Worm (Caenorhabditis elegans) whole organism, young adult: ENCODE results near the gene Y45F10B.3.

ENCODE experiments used
- C06A6.2 ChIP-seq: fragments of 200-800 bp; sonication (Bioruptor generic); conservative IDR thresholded peaks from 2 replicates; pipeline ENCODE4 v1.3.6; 2022; ENCODE audit warnings: missing genetic modification characterization, missing compliant biosample characterization
- F10E7.11 ChIP-seq: sonication (generic microtip); optimal IDR thresholded peaks from 2 replicates; lab custom pipeline; 2017; ENCODE audit warnings: mild to moderate bottlenecking, missing genetic modification characterization, moderate library complexity, missing compliant biosample characterization
- F33H1.4 ChIP-seq: fragments of 200-800 bp; sonication (Bioruptor generic); IDR thresholded peaks from 2 replicates; pipeline ENCODE4 v1.3.6; 2022; ENCODE audit warnings: missing genetic modification reagents, missing genetic modification characterization, missing compliant biosample characterization
- Y53G8AR.9 ChIP-seq: fragments of 200-800 bp; sonication (Bioruptor generic); conservative IDR thresholded peaks from 2 replicates; pipeline ENCODE4 v1.3.6; 2022; ENCODE audit warnings: missing genetic modification reagents, missing genetic modification characterization, missing compliant biosample characterization
- akir-1 ChIP-seq: fragments of 200-800 bp; sonication (Bioruptor generic); optimal IDR thresholded peaks from 2 replicates; lab custom pipeline; 2018; ENCODE audit warnings: mild to moderate bottlenecking, missing genetic modification characterization, moderate library complexity, missing compliant biosample characterization
- chd-7 ChIP-seq: sonication (generic microtip); optimal IDR thresholded peaks from 2 replicates; lab custom pipeline; 2016; ENCODE audit warnings: mild to moderate bottlenecking, missing genetic modification characterization, moderate library complexity, missing compliant biosample characterization
- die-1 ChIP-seq: sonication (generic microtip); optimal IDR thresholded peaks from 2 replicates; lab custom pipeline; 2016; ENCODE audit warnings: missing genotype, mild to moderate bottlenecking, missing genetic modification characterization, missing compliant biosample characterization
- efl-1 ChIP-seq: fragments of 150-350 bp; optimal IDR thresholded peaks from 2 replicates; lab custom pipeline; 2014; ENCODE audit warnings: missing biosample characterization, missing genetic modification reagents, missing genetic modification characterization
- egl-44 ChIP-seq: fragments of 200-800 bp; sonication (Bioruptor generic); IDR thresholded peaks from 2 replicates; pipeline ENCODE4 v1.3.6; 2022; ENCODE audit warnings: missing genetic modification reagents, missing genetic modification characterization, missing compliant biosample characterization
- ekl-4 ChIP-seq: fragments of 200-800 bp; sonication (Bioruptor generic); IDR thresholded peaks from 2 replicates; pipeline ENCODE4 v1.3.6; 2022; ENCODE audit warnings: missing genetic modification reagents, missing genetic modification characterization, missing compliant biosample characterization
- hlh-12 ChIP-seq: sonication (generic microtip); optimal IDR thresholded peaks from 2 replicates; lab custom pipeline; 2016; ENCODE audit warnings: missing genetic modification characterization, missing compliant biosample characterization
- lin-26 ChIP-seq: fragments of 200-800 bp; sonication (Bioruptor generic); IDR thresholded peaks from 2 replicates; pipeline ENCODE4 v1.3.6; 2022; ENCODE audit warnings: missing genetic modification reagents, missing genetic modification characterization, missing compliant biosample characterization
- lin-35 ChIP-seq, 3 experiments: fragments of 150-350 bp in 2 of 3; sonication (generic microtip) in 1 of 3; optimal IDR thresholded peaks; 2 replicates each; lab custom pipeline; 2014 to 2018; ENCODE audit warnings: missing biosample characterization in 3 of 3, missing genetic modification characterization in 3 of 3, missing genetic modification reagents in 3 of 3
- lin-54 ChIP-seq: fragments of 200-800 bp; sonication (Bioruptor generic); optimal IDR thresholded peaks from 2 replicates; lab custom pipeline; 2018; ENCODE audit warnings: mild to moderate bottlenecking, missing genetic modification characterization, missing compliant biosample characterization
- lsy-27 ChIP-seq: sonication (generic microtip); optimal IDR thresholded peaks from 2 replicates; lab custom pipeline; 2017; ENCODE audit warnings: missing genetic modification characterization, mild to moderate bottlenecking, missing compliant biosample characterization, antibody characterized with exemption, missing genotype, borderline replicate concordance; ENCODE audit not compliant: insufficient read depth
- madf-3 ChIP-seq: fragments of 200-800 bp; sonication (Bioruptor generic); IDR thresholded peaks from 2 replicates; pipeline ENCODE4 v1.3.6; 2022; ENCODE audit warnings: missing genetic modification reagents, missing genetic modification characterization, missing compliant biosample characterization
- madf-6 ChIP-seq: fragments of 200-800 bp; sonication (Bioruptor generic); IDR thresholded peaks from 2 replicates; pipeline ENCODE4 v1.3.6; 2022; ENCODE audit warnings: missing genetic modification reagents, missing genetic modification characterization, missing compliant biosample characterization
- madf-8 ChIP-seq: fragments of 200-800 bp; sonication (Bioruptor generic); conservative IDR thresholded peaks from 2 replicates; pipeline ENCODE4 v1.3.6; 2022; ENCODE audit warnings: missing genetic modification reagents, missing genetic modification characterization, missing compliant biosample characterization
- nhr-179 ChIP-seq: sonication (generic microtip); optimal IDR thresholded peaks from 2 replicates; lab custom pipeline; 2016; ENCODE audit warnings: mild to moderate bottlenecking, missing genetic modification characterization, missing compliant biosample characterization
- nhr-27 ChIP-seq: fragments of 200-800 bp; sonication (Bioruptor generic); optimal IDR thresholded peaks from 2 replicates; lab custom pipeline; 2018; ENCODE audit warnings: mild to moderate bottlenecking, missing genetic modification characterization, moderate library complexity, missing compliant biosample characterization
- pbrm-1 ChIP-seq: fragments of 200-800 bp; sonication (Bioruptor generic); IDR thresholded peaks from 2 replicates; pipeline ENCODE4 v1.3.6; 2022; ENCODE audit warnings: missing genetic modification reagents, missing genetic modification characterization, missing compliant biosample characterization
- sea-2 ChIP-seq: fragments of 200-800 bp; sonication (Bioruptor generic); IDR thresholded peaks from 2 replicates; pipeline ENCODE4 v1.3.6; 2022; ENCODE audit warnings: missing genetic modification characterization, missing compliant biosample characterization
- snpc-1.3 ChIP-seq: sonication (generic microtip); optimal IDR thresholded peaks from 2 replicates; lab custom pipeline; 2017; ENCODE audit warnings: missing genetic modification characterization, mild to moderate bottlenecking, missing compliant biosample characterization, antibody characterized with exemption, moderate library complexity, missing genotype, missing genetic modification reagents; ENCODE audit not compliant: insufficient read depth
- snpc-3.4 ChIP-seq: sonication (generic microtip); optimal IDR thresholded peaks from 2 replicates; lab custom pipeline; 2017; ENCODE audit warnings: missing genetic modification characterization, mild to moderate bottlenecking, missing compliant biosample characterization, antibody characterized with exemption, moderate library complexity, missing genotype, missing genetic modification reagents
- somi-1 ChIP-seq: fragments of 200-800 bp; sonication (Bioruptor generic); optimal IDR thresholded peaks from 2 replicates; lab custom pipeline; 2018; ENCODE audit warnings: mild to moderate bottlenecking, missing genetic modification characterization, missing compliant biosample characterization
- zfh-2 ChIP-seq: fragments of 200-800 bp; sonication (Bioruptor generic); conservative IDR thresholded peaks from 2 replicates; pipeline ENCODE4 v1.3.6; 2022; ENCODE audit warnings: missing genetic modification reagents, missing genetic modification characterization, missing compliant biosample characterization
- zim-3 ChIP-seq: sonication (generic microtip); optimal IDR thresholded peaks from 2 replicates; lab custom pipeline; 2017; ENCODE audit warnings: mild to moderate bottlenecking, missing genetic modification characterization, moderate library complexity, missing compliant biosample characterization
- ztf-25 ChIP-seq: fragments of 200-800 bp; sonication (Bioruptor generic); IDR thresholded peaks from 2 replicates; pipeline ENCODE4 v1.3.6; 2022; ENCODE audit warnings: missing genetic modification reagents, missing genetic modification characterization, missing compliant biosample characterization
- ztf-26 ChIP-seq: sonication (generic microtip); optimal IDR thresholded peaks from 2 replicates; lab custom pipeline; 2017; ENCODE audit warnings: missing genetic modification characterization, missing compliant biosample characterization
- ztf-28 ChIP-seq: fragments of 200-800 bp; sonication (Bioruptor generic); IDR thresholded peaks from 2 replicates; pipeline ENCODE4 v1.3.6; 2022; ENCODE audit warnings: missing genetic modification reagents, missing genetic modification characterization, missing compliant biosample characterization
- ztf-3 ChIP-seq: fragments of 200-800 bp; sonication (Bioruptor generic); optimal IDR thresholded peaks from 2 replicates; lab custom pipeline; 2018; ENCODE audit warnings: mild to moderate bottlenecking, missing genetic modification characterization, missing compliant biosample characterization

Y45F10B.3 gene

DNA sequence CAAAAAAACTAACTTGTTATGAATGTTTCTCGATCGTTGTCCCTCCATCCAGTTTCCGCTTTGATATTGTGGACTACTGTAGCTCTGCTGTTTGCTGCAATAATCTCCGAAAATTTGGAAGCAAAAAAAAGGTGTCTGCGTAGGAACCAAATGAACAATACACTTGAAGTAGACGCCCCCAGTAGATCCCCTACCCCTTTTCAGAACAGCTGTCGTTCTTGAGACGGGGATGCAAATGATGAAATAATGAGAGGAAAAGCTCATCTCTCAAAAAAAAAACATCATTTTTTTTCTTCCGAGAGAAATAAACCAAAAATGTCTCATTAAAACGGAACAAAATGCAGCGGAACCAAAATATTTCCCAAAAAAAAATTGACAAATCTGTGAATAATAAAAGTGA, 36.1 kb upstream of the Y45F10B.3 start:
- no peak for TF ChIP-seq sea-2 (GFP tag; lab: Robert Waterston, UW)
- TF ChIP-seq ekl-4 (GFP tag; lab: Robert Waterston, UW) = no peak
- no peak for TF ChIP-seq ztf-26 (tag; lab: Kevin White, UChicago)
- TF ChIP-seq madf-6 (GFP tag; lab: Robert Waterston, UW) = no peak
- TF ChIP-seq madf-3 (GFP tag; lab: Robert Waterston, UW) = no peak
- no peak for TF ChIP-seq pbrm-1 (GFP tag; lab: Robert Waterston, UW)
- no peak for TF ChIP-seq nhr-27 (tag; lab: Kevin White, UChicago)
- TF ChIP-seq lsy-27 = no peak
- TF ChIP-seq die-1 (tag; lab: Kevin White, UChicago) = no peak

- TF ChIP-seq snpc-3.4 = no peak
- no peak for TF ChIP-seq C06A6.2
- no peak for TF ChIP-seq F33H1.4 (GFP tag; lab: Robert Waterston, UW)
- no peak for TF ChIP-seq zim-3 (tag; lab: Kevin White, UChicago)
- no peak for TF ChIP-seq nhr-179
- no peak for TF ChIP-seq lin-26 (GFP tag; lab: Robert Waterston, UW)
- TF ChIP-seq F10E7.11 = no peak
- TF ChIP-seq zfh-2 = peak; percentile 65; the same call in 1 of the 2 replicates
These were observed 34.4 kb upstream of the Y45F10B.3 start for ce11 chrIV:13559020-13559419.

DNA sequence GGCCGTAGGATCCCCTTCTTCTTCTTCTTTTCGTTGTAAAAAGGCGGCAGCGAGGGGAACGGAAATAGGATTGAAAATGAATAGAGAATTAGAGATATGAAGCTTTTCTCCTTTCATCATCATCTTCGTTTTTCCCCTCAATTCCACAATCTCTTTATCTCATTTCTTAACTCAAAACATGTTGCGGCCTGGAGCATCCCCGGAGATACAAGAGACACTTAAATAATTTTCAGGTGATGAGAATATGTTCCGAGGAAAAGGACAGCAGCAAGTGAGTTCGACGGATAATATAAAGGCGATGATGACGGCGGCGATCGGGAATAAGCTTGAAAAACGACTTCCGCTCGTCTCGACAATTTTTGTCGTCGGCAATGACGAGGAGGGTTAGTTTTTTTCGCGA, 31.8 kb upstream of the Y45F10B.3 start, which contains the start of the genes Y45F10B.13 and qui-1:
TSS of gene Y45F10B.13 (minus strand) at position 101 of the 400 bp plus-strand sequence.
TSS of gene qui-1 (plus strand) at position 233 of the 400 bp plus-strand sequence.
- TF ChIP-seq ztf-28 = 0 out of 2 replicates have a peak, but pooled peaks have one; percentile 39
- no peak for TF ChIP-seq efl-1 (GFP tag; lab: Kevin White, UChicago)

DNA sequence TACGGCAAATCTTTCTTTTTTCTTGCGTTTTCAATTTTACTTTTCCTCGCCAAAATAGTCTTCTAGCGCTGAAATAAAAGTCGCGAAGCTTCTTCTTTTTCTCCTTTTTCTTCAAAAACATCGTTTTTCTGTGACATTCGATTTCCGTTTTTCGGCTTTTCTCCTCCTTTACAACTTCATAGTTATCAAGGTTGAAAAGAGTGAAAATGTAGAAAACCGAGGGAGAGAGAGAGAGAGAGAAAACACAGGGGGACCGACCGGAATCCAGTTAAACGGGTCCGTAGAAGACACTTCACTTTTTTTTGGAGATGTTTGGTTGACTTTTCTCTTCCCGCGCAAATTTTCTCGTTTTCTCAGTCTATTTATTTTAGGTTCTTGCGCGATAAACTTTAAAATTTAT, 29.2 kb upstream of the Y45F10B.3 start:
- TF ChIP-seq somi-1 (GFP tag; lab: Kevin White, UChicago) (no peak), madf-8 (GFP tag; lab: Robert Waterston, UW) (no peak)

ce11 chrIV:13574733-13575132, 18.7 kb upstream of the Y45F10B.3 start, which contains the start of gene srd-10:
Gene srd-10 (plus strand): TSS chrIV:13575033.
- no peak for TF ChIP-seq sea-2 (GFP tag; lab: Robert Waterston, UW)
- no peak for TF ChIP-seq chd-7 (tag; lab: Kevin White, UChicago)
- no peak for TF ChIP-seq somi-1 (GFP tag; lab: Kevin White, UChicago)
- TF ChIP-seq lin-54 (GFP tag; lab: Kevin White, UChicago) = no peak
- TF ChIP-seq snpc-1.3 = no peak
- TF ChIP-seq F10E7.11 = no peak
- TF ChIP-seq ztf-25 (GFP tag; lab: Robert Waterston, UW) = no peak

- TF ChIP-seq Y53G8AR.9 (GFP tag; lab: Robert Waterston, UW) (no peak), akir-1 (GFP tag; lab: Kevin White, UChicago) (no peak), ztf-3 (GFP tag; lab: Kevin White, UChicago) (no peak), hlh-12 (tag; lab: Kevin White, UChicago) (no peak), egl-44 (GFP tag; lab: Robert Waterston, UW) (no peak), lin-35 (GFP tag; optimal IDR thresholded peaks at IDR 0.05; lab: Kevin White, UChicago) (no peak)
These were observed 17.8 kb upstream of the Y45F10B.3 start for ce11 chrIV:13575673-13576072.
